Worm (Caenorhabditis elegans): ENCODE measurements around the gene T01B7.9.

DNA sequence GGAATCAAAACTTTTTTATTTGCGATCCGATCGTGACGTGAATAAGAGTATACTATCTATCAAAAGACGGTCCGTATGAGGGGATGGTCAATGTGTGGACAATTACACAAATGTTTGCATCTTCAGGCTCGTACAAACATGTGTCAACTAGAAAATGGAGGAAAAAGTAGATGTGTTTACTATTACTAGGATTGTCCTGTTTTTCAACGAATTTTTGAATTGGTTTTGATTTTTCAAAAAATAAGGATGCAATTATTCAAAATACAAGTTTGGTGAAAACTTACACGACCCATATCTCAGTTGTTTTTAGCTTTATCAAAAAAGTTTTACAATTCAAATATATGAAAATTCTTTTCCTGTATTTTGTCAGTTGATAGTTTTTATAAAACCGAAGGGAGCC lies 28.7 kb upstream of the T01B7.9 start, which contains the start of gene K08F8.7:
- TF ChIP-seq nhr-77 (tag; optimal IDR thresholded peaks at IDR 0.05) (no peak), nhr-237 (tag; optimal IDR thresholded peaks at IDR 0.05) (no peak), mxl-3 (GFP tag; optimal IDR thresholded peaks at IDR 0.05) (no peak), fos-1 (tag; optimal IDR thresholded peaks at IDR 0.05) (no peak), dpl-1 (GFP tag; optimal IDR thresholded peaks at IDR 0.05) (no peak), ceh-62 (tag; optimal IDR thresholded peaks at IDR 0.05) (no peak)

Data from whole organism, L4 larva.